Worm (Caenorhabditis elegans) whole organism, mixed stage, embryonic: Measurements from ENCODE around the gene Y65A5A.24.

Experiments used
- blmp-1 ChIP-seq: fragments of 150-350 bp; optimal IDR thresholded peaks from 2 replicates; lab custom pipeline; 2014; ENCODE audit warnings: missing biosample characterization, missing genetic modification characterization
- elt-1 ChIP-seq: sonication (generic microtip); optimal IDR thresholded peaks from 2 replicates; lab custom pipeline; 2017; ENCODE audit warnings: missing genetic modification characterization, mild to moderate bottlenecking, missing compliant biosample characterization, antibody characterized with exemption, moderate library complexity, borderline replicate concordance; ENCODE audit not compliant: insufficient read depth
- lin-13 ChIP-seq: fragments of 150-350 bp; optimal IDR thresholded peaks from 2 replicates; lab custom pipeline; 2014; ENCODE audit warnings: missing biosample characterization, missing genetic modification characterization
- lsy-2 ChIP-seq: fragments of 150-350 bp; optimal IDR thresholded peaks from 2 replicates; lab custom pipeline; 2014; ENCODE audit warnings: missing biosample characterization, missing genetic modification characterization
- mab-5 ChIP-seq: fragments of 150-350 bp; optimal IDR thresholded peaks from 2 replicates; lab custom pipeline; 2014; ENCODE audit warnings: missing biosample characterization, missing genetic modification characterization
- mls-2 ChIP-seq: sonication (generic microtip); optimal IDR thresholded peaks from 2 replicates; lab custom pipeline; 2016; ENCODE audit warnings: mild to moderate bottlenecking, missing genetic modification characterization, moderate library complexity, missing compliant biosample characterization
- nhr-12 ChIP-seq: fragments of 150-350 bp; optimal IDR thresholded peaks from 2 replicates; lab custom pipeline; 2014; ENCODE audit warnings: missing biosample characterization, missing genetic modification characterization
- pha-4 ChIP-seq: fragments of 150-350 bp; optimal IDR thresholded peaks from 2 replicates; lab custom pipeline; 2018; ENCODE audit warnings: missing biosample characterization, missing genetic modification reagents, missing genetic modification characterization
- snpc-4 ChIP-seq: fragments of 150-350 bp; optimal IDR thresholded peaks from 2 replicates; lab custom pipeline; 2014; ENCODE audit warnings: missing biosample characterization, missing genetic modification characterization
- sptf-1 ChIP-seq: sonication (generic microtip); optimal IDR thresholded peaks from 2 replicates; lab custom pipeline; 2017; ENCODE audit warnings: mild to moderate bottlenecking, missing genetic modification characterization, moderate library complexity, missing compliant biosample characterization
- unc-39 ChIP-seq: fragments of 150-350 bp; optimal IDR thresholded peaks from 2 replicates; lab custom pipeline; 2014; ENCODE audit warnings: missing biosample characterization, missing genetic modification characterization
- unc-62 ChIP-seq: fragments of 150-350 bp; optimal IDR thresholded peaks from 2 replicates; lab custom pipeline; 2014; ENCODE audit warnings: missing biosample characterization, missing genetic modification reagents, missing genetic modification characterization
- ztf-11 ChIP-seq: fragments of 150-350 bp; optimal IDR thresholded peaks from 2 replicates; lab custom pipeline; 2014; ENCODE audit warnings: missing biosample characterization, missing genetic modification characterization

DNA sequence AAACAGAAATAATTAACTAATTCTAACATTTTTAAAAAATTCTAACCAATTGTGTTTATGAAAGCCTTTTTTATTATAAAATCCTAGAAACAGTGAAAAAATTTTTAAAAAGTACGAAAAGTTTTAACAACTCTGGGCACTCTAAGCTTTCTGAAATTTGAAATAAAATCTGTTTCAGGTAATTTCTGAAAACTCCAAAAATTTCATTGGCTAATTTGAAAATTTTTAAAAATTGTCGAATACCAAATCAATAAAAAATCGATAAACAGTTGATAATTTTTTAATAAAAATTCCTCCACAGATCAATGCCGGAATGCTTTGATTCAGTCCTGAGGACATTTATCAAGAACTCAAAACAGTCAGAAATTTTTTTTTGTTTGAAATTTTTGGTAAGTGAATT is at the start of gene Y65A5A.24:
- TF ChIP-seq snpc-4 (tag; lab: Kevin White, UChicago) = no peak
- TF ChIP-seq ztf-11 (tag; lab: Kevin White, UChicago) = no peak
- TF ChIP-seq mls-2 (tag; lab: Kevin White, UChicago) = no peak
- TF ChIP-seq mab-5 (tag; lab: Kevin White, UChicago) = no peak
- no peak for TF ChIP-seq lin-13 (tag; lab: Kevin White, UChicago)
- TF ChIP-seq nhr-12 = no peak
- no peak for TF ChIP-seq blmp-1 (tag; lab: Kevin White, UChicago)
- no peak for TF ChIP-seq pha-4 (tag; lab: Kevin White, UChicago)
- TF ChIP-seq lsy-2 (tag; lab: Kevin White, UChicago) = no peak
- TF ChIP-seq elt-1 = no peak
- no peak for TF ChIP-seq unc-39 (tag; lab: Kevin White, UChicago)
- no peak for TF ChIP-seq unc-62
- TF ChIP-seq sptf-1 = no peak
